Fruit fly (Drosophila melanogaster) whole organism, embryonic: ENCODE data around the gene Syx13.

Source experiments
- BEAF-32 ChIP-seq: fragments of 200-800 bp; sonication (Bioruptor generic); optimal IDR thresholded peaks from 3 replicates; lab custom pipeline; 2017; ENCODE audit warnings: missing biosample characterization, missing genetic modification characterization, mild to moderate bottlenecking, moderate library complexity, missing genetic modification reagents
- CG11398 ChIP-seq: fragments of 200-800 bp; sonication (Bioruptor generic); optimal IDR thresholded peaks from 2 replicates; lab custom pipeline; 2016; ENCODE audit warnings: missing biosample characterization, missing genetic modification characterization
- CG11696 ChIP-seq: fragments of 200-800 bp; sonication (Bioruptor generic); IDR thresholded peaks from 2 replicates; pipeline ENCODE4 v1.3.6; 2022; ENCODE audit warnings: missing biosample characterization, missing genetic modification characterization
- CG12236 ChIP-seq: fragments of 200-800 bp; sonication (Bioruptor generic); optimal IDR thresholded peaks from 2 replicates; lab custom pipeline; 2016; ENCODE audit warnings: missing biosample characterization, missing genetic modification characterization
- CG14667 ChIP-seq: fragments of 200-800 bp; sonication (Bioruptor generic); IDR thresholded peaks from 2 replicates; pipeline ENCODE4 v1.3.6; 2022; ENCODE audit warnings: missing biosample characterization, missing genetic modification characterization
- CG15011 ChIP-seq: fragments of 200-800 bp; sonication (Bioruptor generic); optimal IDR thresholded peaks from 3 replicates; lab custom pipeline; 2018; ENCODE audit warnings: missing biosample characterization, mild to moderate bottlenecking, missing genetic modification characterization
- CG1529 ChIP-seq: fragments of 200-800 bp; sonication (Bioruptor generic); optimal IDR thresholded peaks from 3 replicates; lab custom pipeline; 2018; ENCODE audit warnings: missing biosample characterization, missing genetic modification characterization
- CG15479 ChIP-seq: fragments of 200-800 bp; sonication (Bioruptor generic); optimal IDR thresholded peaks from 3 replicates; lab custom pipeline; 2019; ENCODE audit warnings: missing biosample characterization, mild to moderate bottlenecking, missing genetic modification characterization, moderate library complexity
- CG15696 ChIP-seq: fragments of 200-800 bp; sonication (Bioruptor generic); optimal IDR thresholded peaks from 2 replicates; lab custom pipeline; 2019; ENCODE audit warnings: missing biosample characterization, mild to moderate bottlenecking, missing genetic modification characterization, moderate library complexity
- CG18011 ChIP-seq: fragments of 200-800 bp; sonication (Bioruptor generic); optimal IDR thresholded peaks from 2 replicates; lab custom pipeline; 2017; ENCODE audit warnings: missing biosample characterization, missing genetic modification characterization, mild to moderate bottlenecking, moderate library complexity, missing genotype
- CG1832 ChIP-seq: fragments of 200-800 bp; sonication (Bioruptor generic); optimal IDR thresholded peaks from 2 replicates; lab custom pipeline; 2017; ENCODE audit warnings: missing biosample characterization, mild to moderate bottlenecking, missing genetic modification characterization, inconsistent platforms
- CG31388 ChIP-seq: fragments of 200-800 bp; sonication (Bioruptor generic); optimal IDR thresholded peaks from 2 replicates; lab custom pipeline; 2016; ENCODE audit warnings: missing biosample characterization, missing genetic modification characterization
- CG33557 ChIP-seq: fragments of 200-800 bp; sonication (Bioruptor generic); optimal IDR thresholded peaks from 2 replicates; lab custom pipeline; 2019; ENCODE audit warnings: missing biosample characterization, mild to moderate bottlenecking, missing genetic modification characterization, moderate library complexity
- CG3407 ChIP-seq: fragments of 200-800 bp; sonication (Bioruptor generic); optimal IDR thresholded peaks from 2 replicates; lab custom pipeline; 2018; ENCODE audit warnings: missing biosample characterization, mild to moderate bottlenecking, missing genetic modification characterization
- CG34422 ChIP-seq: fragments of 200-800 bp; sonication (Bioruptor generic); IDR thresholded peaks from 3 replicates; pipeline ENCODE4 v1.3.6; 2022; ENCODE audit warnings: missing biosample characterization, missing genetic modification characterization
- CG6654 ChIP-seq: fragments of 200-800 bp; sonication (Bioruptor generic); optimal IDR thresholded peaks from 2 replicates; lab custom pipeline; 2017; ENCODE audit warnings: missing biosample characterization, mild to moderate bottlenecking, missing genetic modification characterization
- CG6854 ChIP-seq: fragments of 200-800 bp; sonication (Bioruptor generic); optimal IDR thresholded peaks from 3 replicates; lab custom pipeline; 2017; ENCODE audit warnings: missing biosample characterization, mild to moderate bottlenecking, missing genetic modification characterization
- CG7928 ChIP-seq: fragments of 200-800 bp; sonication (Bioruptor generic); optimal IDR thresholded peaks from 2 replicates; lab custom pipeline; 2017; ENCODE audit warnings: missing biosample characterization, mild to moderate bottlenecking, missing genetic modification characterization
- CG8089 ChIP-seq: fragments of 200-800 bp; sonication (Bioruptor generic); optimal IDR thresholded peaks from 3 replicates; lab custom pipeline; 2016; ENCODE audit warnings: missing biosample characterization, missing genetic modification characterization
- CG8290 ChIP-seq, 3 experiments: fragments of 200-800 bp; sonication (Bioruptor generic); optimal IDR thresholded peaks; 2 replicates each; lab custom pipeline; 2016 to 2019; ENCODE audit warnings: missing biosample characterization in 3 of 3, missing genetic modification characterization in 3 of 3, mild to moderate bottlenecking in 2 of 3, moderate library complexity in 1 of 3
- CG9215 ChIP-seq: fragments of 200-800 bp; sonication (Bioruptor generic); IDR thresholded peaks from 2 replicates; pipeline ENCODE4 v1.3.6; 2022; ENCODE audit warnings: missing biosample characterization, missing genetic modification characterization
- CG9727 ChIP-seq: fragments of 200-800 bp; sonication (Bioruptor generic); optimal IDR thresholded peaks from 3 replicates; lab custom pipeline; 2017; ENCODE audit warnings: missing biosample characterization, mild to moderate bottlenecking, missing genetic modification characterization
- CG9797 ChIP-seq: fragments of 200-800 bp; sonication (Bioruptor generic); optimal IDR thresholded peaks from 3 replicates; lab custom pipeline; 2018; ENCODE audit warnings: missing biosample characterization, mild to moderate bottlenecking, missing genetic modification characterization
- Chrac-16 ChIP-seq: fragments of 200-800 bp; sonication (Bioruptor generic); optimal IDR thresholded peaks from 3 replicates; lab custom pipeline; 2016; ENCODE audit warnings: missing biosample characterization, missing genetic modification characterization
- Dek ChIP-seq: fragments of 200-800 bp; sonication (Bioruptor generic); optimal IDR thresholded peaks from 3 replicates; lab custom pipeline; 2019; ENCODE audit warnings: missing biosample characterization, mild to moderate bottlenecking, missing genetic modification characterization, moderate library complexity
- Drgx ChIP-seq: fragments of 200-800 bp; sonication (Bioruptor generic); IDR thresholded peaks from 2 replicates; pipeline ENCODE4 v1.3.6; 2022; ENCODE audit warnings: missing biosample characterization, missing genetic modification characterization
- H2.0 ChIP-seq: fragments of 200-800 bp; sonication (Bioruptor generic); IDR thresholded peaks from 2 replicates; pipeline ENCODE4 v1.3.6; 2022; ENCODE audit warnings: missing biosample characterization, missing genetic modification characterization
- Hr3 ChIP-seq: fragments of 200-800 bp; sonication (Bioruptor generic); optimal IDR thresholded peaks from 3 replicates; lab custom pipeline; 2016; ENCODE audit warnings: missing biosample characterization, missing genetic modification characterization
- MBD-R2 ChIP-seq: fragments of 200-800 bp; sonication (Bioruptor generic); IDR thresholded peaks from 2 replicates; pipeline ENCODE4 v1.3.6; 2022; ENCODE audit warnings: missing biosample characterization, missing genetic modification characterization
- Nf-YA ChIP-seq: fragments of 200-800 bp; sonication (Bioruptor generic); IDR thresholded peaks from 2 replicates; pipeline ENCODE4 v1.3.6; 2022; ENCODE audit warnings: missing biosample characterization, missing genetic modification characterization
- NfI ChIP-seq: fragments of 200-800 bp; sonication (Bioruptor generic); optimal IDR thresholded peaks from 3 replicates; lab custom pipeline; 2018; ENCODE audit warnings: missing biosample characterization, mild to moderate bottlenecking, missing genetic modification characterization, moderate library complexity
- Pdp1 ChIP-seq, 2 experiments: fragments of 200-800 bp; sonication (Bioruptor generic); optimal IDR thresholded peaks; 3 replicates each; lab custom pipeline; 2016; ENCODE audit warnings: missing biosample characterization in 2 of 2, missing genetic modification characterization in 2 of 2, mild to moderate bottlenecking in 1 of 2, moderate library complexity in 1 of 2
- Rfx ChIP-seq: fragments of 200-800 bp; sonication (Bioruptor generic); IDR thresholded peaks from 2 replicates; pipeline ENCODE4 v1.3.6; 2022; ENCODE audit warnings: missing biosample characterization, missing genetic modification characterization
- Scr ChIP-seq: fragments of 200-800 bp; sonication (Bioruptor generic); IDR thresholded peaks from 2 replicates; pipeline ENCODE4 v1.3.6; 2022; ENCODE audit warnings: missing biosample characterization, missing genetic modification characterization; ENCODE audit not compliant: partially characterized antibody
- Usf ChIP-seq: fragments of 200-800 bp; sonication (Bioruptor generic); optimal IDR thresholded peaks from 2 replicates; lab custom pipeline; 2017; ENCODE audit warnings: missing genotype, missing biosample characterization, missing genetic modification characterization
- Vsx1 ChIP-seq: fragments of 200-800 bp; sonication (Bioruptor generic); optimal IDR thresholded peaks from 2 replicates; lab custom pipeline; 2017; ENCODE audit warnings: missing biosample characterization, mild to moderate bottlenecking, missing genetic modification characterization, missing genetic modification reagents
- bigmax ChIP-seq: fragments of 200-800 bp; sonication (Bioruptor generic); optimal IDR thresholded peaks from 2 replicates; lab custom pipeline; 2018; ENCODE audit warnings: missing biosample characterization, mild to moderate bottlenecking, missing genetic modification characterization
- cato ChIP-seq: fragments of 200-800 bp; sonication (Bioruptor generic); optimal IDR thresholded peaks from 2 replicates; lab custom pipeline; 2016; ENCODE audit warnings: missing biosample characterization, missing genetic modification characterization, borderline replicate concordance
- cg ChIP-seq: fragments of 200-800 bp; sonication (Bioruptor generic); optimal IDR thresholded peaks from 3 replicates; lab custom pipeline; 2019; ENCODE audit warnings: missing biosample characterization, mild to moderate bottlenecking, missing genetic modification characterization, moderate library complexity
- dmrt11E ChIP-seq: fragments of 200-800 bp; sonication (Bioruptor generic); optimal IDR thresholded peaks from 3 replicates; lab custom pipeline; 2018; ENCODE audit warnings: missing biosample characterization, mild to moderate bottlenecking, missing genetic modification characterization, moderate library complexity
- ewg ChIP-seq: fragments of 200-800 bp; sonication (Bioruptor generic); optimal IDR thresholded peaks from 3 replicates; lab custom pipeline; 2017; ENCODE audit warnings: mild to moderate bottlenecking, missing biosample characterization, missing genetic modification reagents, missing genetic modification characterization
- pan ChIP-seq, 4 experiments: fragments of >200 bp in 3 of 4; fragments of 200-800 bp in 1 of 4; sonication (Bioruptor generic) in 1 of 4; optimal IDR thresholded peaks in 3 of 4; IDR thresholded peaks in 1 of 4; 2 replicates each; pipeline versions ENCODE4 v1.3.6 to Lab custom; 2017 to 2022; ENCODE audit warnings: missing biosample characterization in 2 of 4, missing genetic modification characterization in 2 of 4, mixed read lengths in 1 of 4
- prd ChIP-seq, 3 experiments: fragments of >200 bp in 2 of 3; fragments of 200-800 bp in 1 of 3; sonication (Bioruptor generic) in 1 of 3; optimal IDR thresholded peaks in 2 of 3; IDR thresholded peaks in 1 of 3; 2 replicates in 2 of 3; 3 replicates in 1 of 3; pipeline versions ENCODE4 v1.3.6 to Lab custom; 2017 to 2022; ENCODE audit warnings: missing biosample characterization in 1 of 3, missing genetic modification characterization in 1 of 3
- pzg ChIP-seq: fragments of 200-800 bp; sonication (Bioruptor generic); optimal IDR thresholded peaks from 3 replicates; lab custom pipeline; 2018; ENCODE audit warnings: missing biosample characterization, mild to moderate bottlenecking, missing genetic modification characterization, moderate library complexity
- seq ChIP-seq: fragments of 200-800 bp; sonication (Bioruptor generic); IDR thresholded peaks from 2 replicates; pipeline ENCODE4 v1.3.6; 2022; ENCODE audit warnings: missing biosample characterization, missing genetic modification characterization
- slp2 ChIP-seq: fragments of 200-800 bp; sonication (Bioruptor generic); optimal IDR thresholded peaks from 2 replicates; lab custom pipeline; 2016; ENCODE audit warnings: missing biosample characterization, missing genetic modification characterization
- yki ChIP-seq: fragments of >200 bp; optimal IDR thresholded peaks from 3 replicates; lab custom pipeline; 2018

Syx13 gene

dm6 chr3L:13041292-13042067 is 2.8 kb upstream of the Syx13 start, which contains the start of gene RpS4 (continued):
- peak; percentile 75 to 87 for TF ChIP-seq Pdp1 (GFP tag; optimal IDR thresholded peaks at IDR 0.05; lab: Kevin White, UChicago)
- peak; percentile 4 for TF ChIP-seq CG31388 (GFP tag; lab: Kevin White, UChicago)
- peak; percentile 34 for TF ChIP-seq CG15479
- TF ChIP-seq CG9215: peak; percentile 78
- peak; percentile 46 for TF ChIP-seq Chrac-16 (GFP tag; lab: Kevin White, UChicago)
- TF ChIP-seq Scr: 0 out of 2 replicates have a peak, but pooled peaks have one; percentile 32
- TF ChIP-seq seq (GFP tag; lab: Robert Waterston, UW): peak; percentile 81
- TF ChIP-seq CG34422 (GFP tag; lab: Robert Waterston, UW): peak; percentile 88
- TF ChIP-seq Usf (GFP tag; lab: Kevin White, UChicago): peak; percentile 73
- peak; percentile 49 for TF ChIP-seq Drgx (GFP tag; lab: Robert Waterston, UW)
- no peak for TF ChIP-seq pan (optimal IDR thresholded peaks at IDR 0.05; lab: Kevin White, UChicago)
- TF ChIP-seq pan (GFP tag; optimal IDR thresholded peaks at IDR 0.05 in 1 of 2, IDR thresholded peaks at IDR 0.05 in 1 of 2): peak in 1 of 2 experiments; percentile 85
- TF ChIP-seq Dek (tag; lab: Kevin White, UChicago): peak; percentile 81
- TF ChIP-seq pzg (GFP tag; lab: Kevin White, UChicago): peak; percentile 95
- peak; percentile 74 for TF ChIP-seq Nf-YA (GFP tag; lab: Robert Waterston, UW)
- peak; percentile 80 for TF ChIP-seq CG8089 (GFP tag; lab: Kevin White, UChicago)
- TF ChIP-seq H2.0: peak; percentile 79
- TF ChIP-seq CG18011 (GFP tag; lab: Kevin White, UChicago): peak; percentile 98
- no peak for TF ChIP-seq CG14667 (GFP tag; lab: Robert Waterston, UW)
- TF ChIP-seq CG12236: peak; percentile 82
- peak; percentile 92 for TF ChIP-seq CG3407 (GFP tag; lab: Kevin White, UChicago)
- TF ChIP-seq CG15011 (GFP tag; lab: Kevin White, UChicago): peak; percentile 87
- TF ChIP-seq MBD-R2 (GFP tag; lab: Robert Waterston, UW): peak; percentile 51
- no peak for TF ChIP-seq CG1832
- peak; percentile 88 for TF ChIP-seq ewg (GFP tag; lab: Kevin White, UChicago)
- TF ChIP-seq slp2 (GFP tag; lab: Kevin White, UChicago): peak; percentile 88
- peak; percentile 73 for TF ChIP-seq CG7928 (GFP tag; lab: Kevin White, UChicago)
- TF ChIP-seq prd (optimal IDR thresholded peaks at IDR 0.05; lab: Kevin White, UChicago): no peak
- peak; percentile 73 for TF ChIP-seq prd (GFP tag; IDR thresholded peaks at IDR 0.05; lab: Robert Waterston, UW)
- peak; percentile 87 for TF ChIP-seq bigmax (GFP tag; lab: Kevin White, UChicago)
- peak; percentile 54 for TF ChIP-seq CG8290 (GFP tag; optimal IDR thresholded peaks at IDR 0.05; lab: Kevin White, UChicago)
- peak; percentile 92 to 98 for TF ChIP-seq CG8290 (tag; optimal IDR thresholded peaks at IDR 0.05; lab: Kevin White, UChicago)
- TF ChIP-seq NfI (GFP tag; lab: Kevin White, UChicago): peak; percentile 96
- peak; percentile 53 for TF ChIP-seq cato (GFP tag; lab: Kevin White, UChicago)
- peak; percentile 78 for TF ChIP-seq dmrt11E (tag; lab: Kevin White, UChicago)
- TF ChIP-seq CG6854: peak; percentile 94
- TF ChIP-seq BEAF-32 (GFP tag; lab: Kevin White, UChicago): peak; percentile 53
- TF ChIP-seq Vsx1: peak; percentile 90
- peak; percentile 93 for TF ChIP-seq Rfx
- no peak for TF ChIP-seq yki (lab: Kevin White, UChicago)
- peak; percentile 89 for TF ChIP-seq CG1529 (GFP tag; lab: Kevin White, UChicago)
- peak; percentile 66 for TF ChIP-seq Hr3
- TF ChIP-seq cg (GFP tag; lab: Kevin White, UChicago): no peak
- TF ChIP-seq CG15696: peak; percentile 54
- peak; percentile 97 for TF ChIP-seq CG9797 (GFP tag; lab: Kevin White, UChicago)
- peak; percentile 90 for TF ChIP-seq CG33557
- peak; percentile 93 for TF ChIP-seq CG9727 (GFP tag; lab: Kevin White, UChicago)
- peak; percentile 82 for TF ChIP-seq CG11398 (GFP tag; lab: Kevin White, UChicago)
- TF ChIP-seq CG11696 (GFP tag; lab: Robert Waterston, UW): peak; percentile 65
- peak; percentile 61 for TF ChIP-seq CG6654 (GFP tag; lab: Kevin White, UChicago)
